Worm (Caenorhabditis elegans) whole organism, L4 larva: ENCODE measurements around the gene glb-21.
A peak's percentile ranks its signal among the peaks of the same experiment; 100 is the strongest.

Experiments used
- F10B5.3 ChIP-seq: sonication (generic microtip); optimal IDR thresholded peaks from 2 replicates; lab custom pipeline; 2016; ENCODE audit warnings: mild to moderate bottlenecking, missing genetic modification characterization, missing compliant biosample characterization
- F26F4.8 ChIP-seq: fragments of 200-800 bp; sonication (Bioruptor generic); conservative IDR thresholded peaks from 2 replicates; pipeline ENCODE4 v1.3.6; 2022; ENCODE audit warnings: missing genetic modification characterization, missing compliant biosample characterization
- R02D3.7 ChIP-seq: fragments of 150-350 bp; sonication (generic microtip); optimal IDR thresholded peaks from 3 replicates; lab custom pipeline; 2014; ENCODE audit warnings: missing biosample characterization, missing genetic modification characterization
- T20F7.1 ChIP-seq: fragments of 200-800 bp; sonication (Bioruptor generic); optimal IDR thresholded peaks from 2 replicates; lab custom pipeline; 2018; ENCODE audit warnings: mild to moderate bottlenecking, missing genetic modification characterization, missing compliant biosample characterization
- aha-1 ChIP-seq: fragments of 150-350 bp; peaks from one replicate; lab custom pipeline; 2014; ENCODE audit warnings: missing biosample characterization, missing genetic modification characterization
- aly-2 ChIP-seq: sonication (generic microtip); optimal IDR thresholded peaks from 2 replicates; lab custom pipeline; 2018; ENCODE audit warnings: missing biosample characterization, missing genetic modification characterization
- ama-1 ChIP-seq: fragments of 150-350 bp; optimal IDR thresholded peaks from 2 replicates; lab custom pipeline; 2014; ENCODE audit warnings: inconsistent platforms, mixed read lengths
- ceh-62 ChIP-seq: sonication (generic microtip); optimal IDR thresholded peaks from 2 replicates; lab custom pipeline; 2017; ENCODE audit warnings: missing biosample characterization, missing genetic modification characterization
- daf-12 ChIP-seq: fragments of 150-350 bp; optimal IDR thresholded peaks from 2 replicates; lab custom pipeline; 2014; ENCODE audit warnings: missing biosample characterization, missing genetic modification reagents, missing genetic modification characterization
- daf-16 ChIP-seq, 3 experiments: sonication (generic microtip); optimal IDR thresholded peaks; 2 replicates each; lab custom pipeline; 2016 to 2017; ENCODE audit warnings: missing genetic modification characterization in 3 of 3, missing genetic modification reagents in 3 of 3, mild to moderate bottlenecking in 2 of 3, missing compliant biosample characterization in 2 of 3, missing biosample characterization in 1 of 3, moderate library complexity in 1 of 3
- daf-19 ChIP-seq: fragments of 200-800 bp; sonication (Bioruptor generic); conservative IDR thresholded peaks from 2 replicates; pipeline ENCODE4 v1.3.6; 2022; ENCODE audit warnings: missing genetic modification characterization, missing compliant biosample characterization
- daf-8 ChIP-seq: fragments of 200-800 bp; sonication (Bioruptor generic); IDR thresholded peaks from 2 replicates; pipeline ENCODE4 v1.3.6; 2022; ENCODE audit warnings: missing genetic modification characterization, missing compliant biosample characterization
- dmd-6 ChIP-seq: fragments of 200-800 bp; sonication (Bioruptor generic); IDR thresholded peaks from 2 replicates; pipeline ENCODE4 v1.3.6; 2022; ENCODE audit warnings: missing genetic modification reagents, missing genetic modification characterization, missing compliant biosample characterization
- dmd-8 ChIP-seq: fragments of 200-800 bp; sonication (Bioruptor generic); IDR thresholded peaks from 2 replicates; pipeline ENCODE4 v1.3.6; 2022; ENCODE audit warnings: missing genetic modification characterization, missing compliant biosample characterization
- dmd-9 ChIP-seq: fragments of 200-800 bp; sonication (Bioruptor generic); IDR thresholded peaks from 2 replicates; pipeline ENCODE4 v1.3.6; 2022; ENCODE audit warnings: missing genetic modification reagents, missing genetic modification characterization, missing compliant biosample characterization
- dpl-1 ChIP-seq: fragments of 150-350 bp; optimal IDR thresholded peaks from 2 replicates; lab custom pipeline; 2014; ENCODE audit warnings: missing biosample characterization, missing genetic modification reagents, missing genetic modification characterization
- fos-1 ChIP-seq: fragments of 150-350 bp; optimal IDR thresholded peaks from 2 replicates; lab custom pipeline; 2014; ENCODE audit warnings: missing biosample characterization, missing genetic modification characterization
- hlh-30 ChIP-seq: sonication (generic microtip); optimal IDR thresholded peaks from 2 replicates; lab custom pipeline; 2017; ENCODE audit warnings: antibody characterized with exemption, mild to moderate bottlenecking, missing genetic modification characterization, missing compliant biosample characterization; ENCODE audit not compliant: insufficient read depth
- hmg-1.1 ChIP-seq: fragments of 200-800 bp; sonication (Bioruptor generic); IDR thresholded peaks from 2 replicates; pipeline ENCODE4 v1.3.6; 2022; ENCODE audit warnings: missing genetic modification reagents, missing genetic modification characterization, missing compliant biosample characterization
- lim-7 ChIP-seq: fragments of 200-800 bp; sonication (Bioruptor generic); IDR thresholded peaks from 2 replicates; pipeline ENCODE4 v1.3.6; 2022; ENCODE audit warnings: missing genetic modification characterization, missing compliant biosample characterization
- lin-1 ChIP-seq: fragments of 200-800 bp; sonication (Bioruptor generic); IDR thresholded peaks from 2 replicates; pipeline ENCODE4 v1.3.6; 2022; ENCODE audit warnings: missing genetic modification reagents, missing genetic modification characterization, missing compliant biosample characterization
- lin-15B ChIP-seq: fragments of 150-350 bp; sonication (generic microtip); optimal IDR thresholded peaks from 3 replicates; lab custom pipeline; 2014; ENCODE audit warnings: missing biosample characterization, missing genetic modification characterization
- lsy-2 ChIP-seq, 2 experiments: fragments of 150-350 bp in 1 of 2; sonication (generic microtip) in 1 of 2; optimal IDR thresholded peaks; 2 replicates each; lab custom pipeline; 2014 to 2017; ENCODE audit warnings: missing biosample characterization in 2 of 2, missing genetic modification characterization in 2 of 2
- madf-5 ChIP-seq, 2 experiments: fragments of 200-800 bp; sonication (Bioruptor generic); IDR thresholded peaks; 2 replicates each; pipeline ENCODE4 v1.3.6; 2022; ENCODE audit warnings: missing compliant biosample characterization in 2 of 2, missing genetic modification characterization in 2 of 2
- mep-1 ChIP-seq: fragments of 150-350 bp; sonication (generic microtip); optimal IDR thresholded peaks from 3 replicates; lab custom pipeline; 2014; ENCODE audit warnings: missing biosample characterization, missing genetic modification characterization
- mxl-2 ChIP-seq: fragments of 200-800 bp; sonication (Bioruptor generic); conservative IDR thresholded peaks from 2 replicates; pipeline ENCODE4 v1.3.6; 2022; ENCODE audit warnings: missing genetic modification reagents, missing genetic modification characterization, missing compliant biosample characterization
- mxl-3 ChIP-seq: fragments of 200-800 bp; sonication (Bioruptor generic); optimal IDR thresholded peaks from 2 replicates; lab custom pipeline; 2018; ENCODE audit warnings: mild to moderate bottlenecking, missing genetic modification characterization, missing compliant biosample characterization
- nhr-11 ChIP-seq: fragments of 150-350 bp; optimal IDR thresholded peaks from 2 replicates; lab custom pipeline; 2014; ENCODE audit warnings: missing biosample characterization, missing genetic modification characterization
- nhr-41 ChIP-seq: fragments of 200-800 bp; sonication (Bioruptor generic); IDR thresholded peaks from 2 replicates; pipeline ENCODE4 v1.3.6; 2022; ENCODE audit warnings: missing genetic modification reagents, missing genetic modification characterization, missing compliant biosample characterization
- nhr-42 ChIP-seq: fragments of 200-800 bp; sonication (Bioruptor generic); IDR thresholded peaks from 2 replicates; pipeline ENCODE4 v1.3.6; 2022; ENCODE audit warnings: missing genetic modification characterization, missing compliant biosample characterization
- nhr-48 ChIP-seq: sonication (generic microtip); optimal IDR thresholded peaks from 2 replicates; lab custom pipeline; 2016; ENCODE audit warnings: mild to moderate bottlenecking, missing genetic modification characterization, missing compliant biosample characterization
- nhr-76 ChIP-seq: fragments of 150-350 bp; optimal IDR thresholded peaks from 2 replicates; lab custom pipeline; 2014; ENCODE audit warnings: missing biosample characterization, missing genetic modification characterization
- nhr-77 ChIP-seq: fragments of 150-350 bp; optimal IDR thresholded peaks from 2 replicates; lab custom pipeline; 2014; ENCODE audit warnings: missing biosample characterization, missing genetic modification characterization
- pha-4 ChIP-seq, 2 experiments: fragments of 150-350 bp in 1 of 2; fragments of 200-800 bp in 1 of 2; sonication (Bioruptor generic) in 1 of 2; IDR thresholded peaks in 1 of 2; optimal IDR thresholded peaks in 1 of 2; 2 replicates each; pipeline versions ENCODE4 v1.3.6 to Lab custom; 2014 to 2022; ENCODE audit warnings: missing genetic modification characterization in 2 of 2, missing genetic modification reagents in 2 of 2, missing biosample characterization in 1 of 2, missing compliant biosample characterization in 1 of 2
- pqm-1 ChIP-seq: sonication (generic microtip); optimal IDR thresholded peaks from 2 replicates; lab custom pipeline; 2017; ENCODE audit warnings: missing biosample characterization, missing genetic modification characterization
- set-16 ChIP-seq: fragments of 200-800 bp; sonication (Bioruptor generic); IDR thresholded peaks from 2 replicates; pipeline ENCODE4 v1.3.6; 2022; ENCODE audit warnings: missing genetic modification reagents, missing genetic modification characterization, missing compliant biosample characterization
- snpc-1.2 ChIP-seq: fragments of 200-800 bp; sonication (Bioruptor generic); IDR thresholded peaks from 2 replicates; pipeline ENCODE4 v1.3.6; 2022; ENCODE audit warnings: missing genetic modification reagents, missing genetic modification characterization, missing compliant biosample characterization
- spr-3 ChIP-seq: fragments of 200-800 bp; sonication (Bioruptor generic); optimal IDR thresholded peaks from 2 replicates; lab custom pipeline; 2018; ENCODE audit warnings: mild to moderate bottlenecking, missing genetic modification characterization, missing compliant biosample characterization
- tra-1 ChIP-seq: fragments of 200-800 bp; sonication (Bioruptor generic); IDR thresholded peaks from 2 replicates; pipeline ENCODE4 v1.3.6; 2022; ENCODE audit warnings: missing genetic modification reagents, missing genetic modification characterization, missing compliant biosample characterization
- unc-62 ChIP-seq, 3 experiments: fragments of 150-350 bp in 1 of 3; sonication (generic microtip); optimal IDR thresholded peaks in 2 of 3; peaks in 1 of 3; 1 replicate in 1 of 3; 2 replicates in 2 of 3; lab custom pipeline; 2014 to 2017; ENCODE audit warnings: missing biosample characterization in 3 of 3, missing genetic modification characterization in 3 of 3, missing genetic modification reagents in 3 of 3, missing genotype in 1 of 3
- zfp-2 ChIP-seq: sonication (generic microtip); optimal IDR thresholded peaks from 2 replicates; lab custom pipeline; 2016; ENCODE audit warnings: mild to moderate bottlenecking, missing genetic modification characterization, missing compliant biosample characterization
- zip-2 ChIP-seq: fragments of 150-350 bp; optimal IDR thresholded peaks from 2 replicates; lab custom pipeline; 2014; ENCODE audit warnings: missing biosample characterization, missing genetic modification characterization
- ztf-7 ChIP-seq: fragments of 150-350 bp; optimal IDR thresholded peaks from 2 replicates; lab custom pipeline; 2014; ENCODE audit warnings: missing biosample characterization, missing genetic modification characterization

The glb-21 gene

ce11 chrIV:10699000-10699399, 12.6 kb downstream of the glb-21 start (continued):
- peak; percentile 51 for TF ChIP-seq T20F7.1 (GFP tag; lab: Kevin White, UChicago)

- TF ChIP-seq set-16 (GFP tag; lab: Robert Waterston, UW) (peak; percentile 68), snpc-1.2 (no peak), lim-7 (0 out of 2 replicates have a peak, but pooled peaks have one; percentile 39), daf-16 (GFP tag; optimal IDR thresholded peaks at IDR 0.05; lab: Kevin White, UChicago) (no peak), daf-16 (tag; optimal IDR thresholded peaks at IDR 0.05; lab: Kevin White, UChicago) (no peak), unc-62 (GFP tag; optimal IDR thresholded peaks at IDR 0.05 in 1 of 2; lab: Kevin White, UChicago) (peak in 1 of 2 experiments; percentile 17), unc-62 (tag; optimal IDR thresholded peaks at IDR 0.05; lab: Kevin White, UChicago) (no peak), pqm-1 (tag; lab: Kevin White, UChicago) (no peak), dmd-8 (GFP tag; lab: Robert Waterston, UW) (0 out of 2 replicates have a peak, but pooled peaks have one; percentile 55)
Measured at ce11 chrIV:10698486-10698885, 13.1 kb downstream of the glb-21 start.

ce11 chrIV:10697022-10697979, 14.3 kb downstream of the glb-21 start, which contains the start of gene allo-1:
Gene allo-1 (minus strand): TSS chrIV:10697072.
- TF ChIP-seq aly-2 (tag; lab: Kevin White, UChicago) (no peak), daf-19 (no peak), F26F4.8 (no peak), nhr-76 (tag; lab: Kevin White, UChicago) (no peak), mep-1 (tag; lab: Kevin White, UChicago) (peak; percentile 79), F10B5.3 (tag; lab: Kevin White, UChicago) (no peak), nhr-48 (tag; lab: Kevin White, UChicago) (peak; percentile 18), spr-3 (GFP tag; lab: Kevin White, UChicago) (no peak), pqm-1 (tag; lab: Kevin White, UChicago) (peak; percentile 7), mxl-2 (GFP tag; lab: Robert Waterston, UW) (no peak), R02D3.7 (tag; lab: Kevin White, UChicago) (no peak), zfp-2 (tag; lab: Kevin White, UChicago) (no peak), dmd-6 (GFP tag; lab: Robert Waterston, UW) (peak; percentile 78), lsy-2 (tag; optimal IDR thresholded peaks at IDR 0.05; lab: Kevin White, UChicago) (peak; percentile 35 to 68), lim-7 (no peak), snpc-1.2 (peak; percentile 64), mxl-3 (peak; percentile 65), T20F7.1 (GFP tag; lab: Kevin White, UChicago) (peak; percentile 30), fos-1 (no peak), hlh-30 (tag; lab: Kevin White, UChicago) (peak; percentile 97), nhr-41 (GFP tag; lab: Robert Waterston, UW) (no peak), lin-15B (tag; lab: Kevin White, UChicago) (no peak), zip-2 (no peak), tra-1 (GFP tag; lab: Robert Waterston, UW) (0 out of 2 replicates have a peak, but pooled peaks have one; percentile 46), aha-1 (tag; lab: Kevin White, UChicago) (peak; percentile 92), nhr-42 (GFP tag; lab: Robert Waterston, UW) (no peak), nhr-77 (tag; lab: Kevin White, UChicago) (peak; percentile 69), daf-12 (tag; lab: Kevin White, UChicago) (no peak), daf-8 (GFP tag; lab: Robert Waterston, UW) (no peak), lin-1 (GFP tag; lab: Robert Waterston, UW) (peak; percentile 12; the same call in 1 of the 2 replicates), ama-1 (lab: Kevin White, UChicago) (peak; percentile 31), pha-4 (GFP tag; IDR thresholded peaks at IDR 0.05; lab: Robert Waterston, UW) (0 out of 2 replicates have a peak, but pooled peaks have one; percentile 47), pha-4 (tag; optimal IDR thresholded peaks at IDR 0.05; lab: Kevin White, UChicago) (no peak), nhr-11 (peak; percentile 65), dmd-9 (GFP tag; lab: Robert Waterston, UW) (0 out of 2 replicates have a peak, but pooled peaks have one; percentile 31), daf-16 (GFP tag; optimal IDR thresholded peaks at IDR 0.05; lab: Kevin White, UChicago) (no peak), daf-16 (tag; optimal IDR thresholded peaks at IDR 0.05; lab: Kevin White, UChicago) (peak; percentile 18), ztf-7 (tag; lab: Kevin White, UChicago) (no peak), madf-5 (GFP tag; IDR thresholded peaks at IDR 0.05; lab: Robert Waterston, UW) (no peak), ceh-62 (tag; lab: Kevin White, UChicago) (no peak), dpl-1 (GFP tag; lab: Kevin White, UChicago) (peak; percentile 82), hmg-1.1 (peak; percentile 26; the same call in 1 of the 2 replicates)
